Fruit fly (Drosophila melanogaster): ENCODE data around the gene CG12499.

The CG12499 gene

dm6 chr3R:22491088-22491879 is 44.9 kb upstream of the CG12499 start, which contains the start of the genes CCT1 and tHMG1 (continued):
- TF ChIP-seq corto (GFP tag; optimal IDR thresholded peaks at IDR 0.05) (no peak), Awh (GFP tag; IDR thresholded peaks at IDR 0.05) (no peak), p53 (GFP tag; optimal IDR thresholded peaks at IDR 0.05) (no peak), Max (GFP tag; optimal IDR thresholded peaks at IDR 0.05) (peak; percentile 33), CG9609 (GFP tag; optimal IDR thresholded peaks at IDR 0.05) (no peak), zfh1 (GFP tag; IDR thresholded peaks at IDR 0.05) (peak; percentile 32; the same call in 1 of the 3 replicates), Sry-δ (GFP tag; optimal IDR thresholded peaks at IDR 0.05) (peak; percentile 87), HmgD (GFP tag; optimal IDR thresholded peaks at IDR 0.05) (no peak), CG11560 (tag; IDR thresholded peaks at IDR 0.05) (peak; percentile 75; the same call in 2 of the 3 replicates)

- no peak for TF ChIP-seq CG6791 (GFP tag; IDR thresholded peaks at IDR 0.05; ENCODE audit: partially characterized antibody)
- TF ChIP-seq Trl (optimal IDR thresholded peaks at IDR 0.05): peak; percentile 12 to 13
- no peak for TF ChIP-seq Trl (GFP tag; optimal IDR thresholded peaks at IDR 0.05)
These were observed 42.5 kb upstream of the CG12499 start, which contains the start of gene CG5376 for dm6 chr3R:22488855-22489254. Gene CG5376, minus strand, starts transcription at chr3R:22488955.

DNA sequence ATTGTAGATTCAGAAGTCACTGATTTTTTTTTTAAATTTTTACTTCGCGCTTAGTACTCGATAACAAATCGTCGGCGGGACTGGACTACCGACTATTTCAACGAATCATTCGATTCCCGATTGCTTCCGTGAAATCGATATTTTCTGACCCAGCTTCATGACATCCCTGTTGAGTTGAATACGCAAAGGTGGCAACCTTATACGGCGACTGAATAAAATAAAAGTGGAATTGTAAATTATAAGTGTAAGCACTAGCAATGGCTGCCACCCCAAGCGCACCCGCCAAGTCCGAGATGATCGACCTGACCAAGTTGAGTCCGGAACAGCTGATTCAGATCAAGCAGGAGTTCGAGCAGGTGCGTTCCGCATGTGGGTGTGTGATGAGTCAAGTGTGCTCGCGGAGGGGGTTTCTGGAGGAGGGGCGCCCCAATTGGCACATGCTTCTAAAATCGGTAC is 40.7 kb upstream of the CG12499 start, which contains the start of gene Pfdn5:
TSS of gene Pfdn5 (plus strand) at position 3 of the 456 bp plus-strand sequence.
- TF ChIP-seq Ets65A (GFP tag) (no peak), org-1 (GFP tag; optimal IDR thresholded peaks at IDR 0.05) (no peak), CG10431 (GFP tag; optimal IDR thresholded peaks at IDR 0.05) (no peak), emc (GFP tag; optimal IDR thresholded peaks at IDR 0.05) (no peak), CG31441 (GFP tag; IDR thresholded peaks at IDR 0.05) (no peak), lab (GFP tag; optimal IDR thresholded peaks at IDR 0.05) (no peak), CG12299 (tag; optimal IDR thresholded peaks at IDR 0.05) (no peak), CG14014 (GFP tag; IDR thresholded peaks at IDR 0.05) (no peak), CG16779 (GFP tag; IDR thresholded peaks at IDR 0.05) (no peak), bigmax (GFP tag; optimal IDR thresholded peaks at IDR 0.05) (peak; percentile 15), Sox100B (GFP tag; optimal IDR thresholded peaks at IDR 0.05) (no peak), sr (GFP tag; IDR thresholded peaks at IDR 0.05) (peak; percentile 43; the same call in 1 of the 3 replicates), Drgx (GFP tag; IDR thresholded peaks at IDR 0.05) (no peak), CG9932 (GFP tag; IDR thresholded peaks at IDR 0.05) (no peak), vnd (GFP tag; IDR thresholded peaks at IDR 0.05; ENCODE audit: partially characterized antibody) (peak; percentile 79), CG2116 (GFP tag; optimal IDR thresholded peaks at IDR 0.05) (peak; percentile 98), slou (GFP tag; optimal IDR thresholded peaks at IDR 0.05) (no peak), ash1 (GFP tag; optimal IDR thresholded peaks at IDR 0.05) (no peak), CG2678 (tag; optimal IDR thresholded peaks at IDR 0.05) (no peak), CG6689 (GFP tag; IDR thresholded peaks at IDR 0.05) (no peak), CG14710 (tag; optimal IDR thresholded peaks at IDR 0.05) (peak; percentile 67), Ptx1 (GFP tag; IDR thresholded peaks at IDR 0.05) (no peak), Aef1 (GFP tag; IDR thresholded peaks at IDR 0.05) (no peak), Hand (GFP tag; optimal IDR thresholded peaks at IDR 0.05) (no peak), insv (GFP tag; optimal IDR thresholded peaks at IDR 0.05) (no peak), ftz-f1 (GFP tag; optimal IDR thresholded peaks at IDR 0.05) (peak; percentile 16), sob (GFP tag; IDR thresholded peaks at IDR 0.05) (no peak), B-H2 (GFP tag; optimal IDR thresholded peaks at IDR 0.05) (peak; percentile 38), Bgb (GFP tag; IDR thresholded peaks at IDR 0.05; ENCODE audit: partially characterized antibody) (peak; percentile 91), Sry-δ (GFP tag; optimal IDR thresholded peaks at IDR 0.05) (peak; percentile 86), CG10543 (GFP tag; optimal IDR thresholded peaks at IDR 0.05) (no peak), Dll (GFP tag; IDR thresholded peaks at IDR 0.05; ENCODE audit: partially characterized antibody) (peak; percentile 80), wek (GFP tag; optimal IDR thresholded peaks at IDR 0.05) (no peak), NC2β (GFP tag; optimal IDR thresholded peaks at IDR 0.05) (peak; percentile 1), CG10321 (GFP tag; IDR thresholded peaks at IDR 0.05) (0 out of 2 replicates have a peak, but pooled peaks have one; percentile 9), Antp (GFP tag; optimal IDR thresholded peaks at IDR 0.05) (peak; percentile 1)
